Worm (Caenorhabditis elegans): Measurements from ENCODE around the gene del-2.

- TF ChIP-seq him-1 (tag; optimal IDR thresholded peaks at IDR 0.05) = no peak
- no peak for TF ChIP-seq W03F9.2 (tag; optimal IDR thresholded peaks at IDR 0.05)
Measured at ce11 chrIV:9618836-9619235, 23.0 kb downstream of the del-2 start.
